Worm (Caenorhabditis elegans): ENCODE measurements around the gene srz-78.

- TF ChIP-seq unc-62 (GFP tag; optimal IDR thresholded peaks at IDR 0.05) (no peak), ces-1 (GFP tag; optimal IDR thresholded peaks at IDR 0.05) (no peak), ama-1 (optimal IDR thresholded peaks at IDR 0.05) (no peak), nhr-90 (tag; optimal IDR thresholded peaks at IDR 0.05; ENCODE audit: poor library complexity) (no peak), nhr-19 (GFP tag; conservative IDR thresholded peaks at IDR 0.05) (no peak), alr-1 (tag; optimal IDR thresholded peaks at IDR 0.05; ENCODE audit: borderline replicate concordance) (no peak), nhr-11 (tag; optimal IDR thresholded peaks at IDR 0.05) (no peak), lin-15B (tag; optimal IDR thresholded peaks at IDR 0.05) (no peak), C16A3.4 (tag; optimal IDR thresholded peaks at IDR 0.05) (no peak), rnt-1 (tag; optimal IDR thresholded peaks at IDR 0.05) (no peak), snpc-4 (tag; optimal IDR thresholded peaks at IDR 0.05) (no peak), dpl-1 (GFP tag; optimal IDR thresholded peaks at IDR 0.05) (no peak)
Observed at ce11 chrIV:3520374-3520773, 28.8 kb downstream of the srz-78 start.
